Worm (Caenorhabditis elegans): ENCODE data around the gene E04F6.6.

The E04F6.6 gene

DNA sequence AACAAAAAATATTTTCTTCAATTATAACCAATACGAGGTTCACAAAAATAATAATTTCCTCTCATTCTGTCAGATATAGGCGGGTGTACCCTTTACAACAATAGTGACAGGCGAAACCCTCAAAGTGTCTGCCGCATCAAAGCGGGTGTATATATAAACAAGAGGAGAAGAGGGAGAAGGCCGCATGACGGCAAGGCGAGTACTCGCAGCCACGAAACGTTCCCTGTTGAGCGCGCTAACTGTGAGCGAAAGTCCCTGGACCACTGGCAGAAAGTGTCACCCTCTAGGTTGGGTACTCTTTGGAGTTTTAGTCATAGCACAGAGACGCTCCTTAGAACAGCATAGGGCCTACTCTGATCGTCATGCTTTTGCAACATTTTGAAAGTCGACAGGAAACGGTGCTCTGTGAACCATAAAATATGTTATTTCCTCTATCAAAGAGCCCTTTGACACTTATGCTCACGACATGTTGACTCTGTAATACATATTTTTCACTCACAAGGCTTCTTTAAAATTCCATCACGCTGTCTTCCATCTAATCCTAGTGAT, 760 bp upstream of the E04F6.6 start, which contains the start of gene pcrg-1 (continued):
- no peak for TF ChIP-seq unc-39 (tag; optimal IDR thresholded peaks at IDR 0.05)
- peak; percentile 66 for TF ChIP-seq zip-11 (GFP tag; IDR thresholded peaks at IDR 0.05)
- TF ChIP-seq madf-9 (GFP tag; conservative IDR thresholded peaks at IDR 0.05) = peak; percentile 80
- peak; percentile 12 to 56 for TF ChIP-seq hif-1 (tag; optimal IDR thresholded peaks at IDR 0.05)
- TF ChIP-seq zag-1 (tag; optimal IDR thresholded peaks at IDR 0.05) = no peak
- no peak for TF ChIP-seq zfp-2 (tag; optimal IDR thresholded peaks at IDR 0.05)
- TF ChIP-seq aly-2 (tag; optimal IDR thresholded peaks at IDR 0.05) = no peak
- no peak for TF ChIP-seq daf-12 (tag; optimal IDR thresholded peaks at IDR 0.05)
- TF ChIP-seq mdt-29 (GFP tag; IDR thresholded peaks at IDR 0.05) = peak; percentile 80
- peak; percentile 23 to 70; a peak in 1 of 4 replicates for TF ChIP-seq madf-5 (GFP tag; IDR thresholded peaks at IDR 0.05)
- peak; percentile 86 for TF ChIP-seq snpc-1.2 (GFP tag; IDR thresholded peaks at IDR 0.05)
- TF ChIP-seq D1046.2 (GFP tag; IDR thresholded peaks at IDR 0.05) = peak; percentile 90; the same call in 1 of the 2 replicates
- peak; percentile 12 for TF ChIP-seq gei-8 (GFP tag; optimal IDR thresholded peaks at IDR 0.05)
- no peak for TF ChIP-seq pqm-1 (tag; optimal IDR thresholded peaks at IDR 0.05)
- peak; percentile 95 for TF ChIP-seq snpc-4 (tag; optimal IDR thresholded peaks at IDR 0.05)
- peak; percentile 55; the same call in 1 of the 2 replicates for TF ChIP-seq F44E2.7 (GFP tag; IDR thresholded peaks at IDR 0.05)
- TF ChIP-seq lin-38 (GFP tag; IDR thresholded peaks at IDR 0.05) = peak; percentile 84
- peak; percentile 93 for TF ChIP-seq arid-1 (GFP tag; conservative IDR thresholded peaks at IDR 0.05)
- TF ChIP-seq Y105C5A.15 (GFP tag; IDR thresholded peaks at IDR 0.05) = peak; percentile 90
- peak; percentile 76 for TF ChIP-seq nhr-111 (GFP tag; optimal IDR thresholded peaks at IDR 0.05)
- TF ChIP-seq nhr-10 (tag; optimal IDR thresholded peaks at IDR 0.05) = no peak
- TF ChIP-seq nhr-76 (tag; optimal IDR thresholded peaks at IDR 0.05) = no peak
- peak; percentile 21 for TF ChIP-seq ZK337.2 (GFP tag; IDR thresholded peaks at IDR 0.05)
- TF ChIP-seq egl-27 (tag; optimal IDR thresholded peaks at IDR 0.05) = no peak
- TF ChIP-seq ceh-62 (tag; optimal IDR thresholded peaks at IDR 0.05) = no peak
- peak in 1 of 2 experiments; percentile 69 for TF ChIP-seq lsy-2 (tag; optimal IDR thresholded peaks at IDR 0.05)
- 0 out of 2 replicates have a peak, but pooled peaks have one; percentile 12 for TF ChIP-seq mxl-2 (GFP tag; conservative IDR thresholded peaks at IDR 0.05)
- peak; percentile 91 for TF ChIP-seq T26A8.4 (GFP tag; IDR thresholded peaks at IDR 0.05)
- TF ChIP-seq zfp-3 (GFP tag; conservative IDR thresholded peaks at IDR 0.05) = peak; percentile 51; the same call in 1 of the 2 replicates
- peak; percentile 72 for TF ChIP-seq F10B5.3 (tag; optimal IDR thresholded peaks at IDR 0.05)
- TF ChIP-seq sdz-12 (GFP tag; optimal IDR thresholded peaks at IDR 0.05) = no peak
- TF ChIP-seq hlh-11 (tag; optimal IDR thresholded peaks at IDR 0.05) = peak; percentile 74
- no peak for TF ChIP-seq nhr-28 (tag; optimal IDR thresholded peaks at IDR 0.05)
- peak; percentile 74 for TF ChIP-seq rbr-2 (tag; optimal IDR thresholded peaks at IDR 0.05)
- peak; percentile 35 for TF ChIP-seq T20F7.1 (GFP tag; optimal IDR thresholded peaks at IDR 0.05)
- no peak for TF ChIP-seq ama-1 (optimal IDR thresholded peaks at IDR 0.05)
- TF ChIP-seq F26F4.8 (GFP tag; conservative IDR thresholded peaks at IDR 0.05) = peak; percentile 95

DNA sequence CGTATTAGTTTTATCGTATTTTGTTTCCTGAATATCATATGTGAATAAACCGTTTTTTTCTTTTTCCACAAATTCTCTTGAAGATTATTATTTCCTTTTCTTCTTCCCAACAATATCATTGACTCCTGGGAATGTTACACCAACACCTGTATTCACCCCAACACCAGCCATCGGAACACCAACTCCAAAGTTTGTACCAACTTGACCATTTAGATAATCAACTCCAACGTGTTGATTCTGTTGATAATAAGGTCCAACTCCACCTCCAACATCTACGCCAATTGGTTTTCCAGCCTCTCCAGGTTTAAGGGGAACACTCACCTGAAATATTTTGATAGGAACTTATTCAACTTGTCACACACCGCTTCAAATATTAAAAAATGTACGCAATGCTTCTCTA, 1.9 kb downstream of the E04F6.6 start:
- TF ChIP-seq Y48G9A.11 (GFP tag; IDR thresholded peaks at IDR 0.05) (no peak), mep-1 (tag; optimal IDR thresholded peaks at IDR 0.05) (peak; percentile 29), lin-38 (GFP tag; IDR thresholded peaks at IDR 0.05) (peak; percentile 17; the same call in 1 of the 2 replicates), dmd-8 (GFP tag; IDR thresholded peaks at IDR 0.05) (0 out of 2 replicates have a peak, but pooled peaks have one; percentile 55), daf-16 (GFP tag; optimal IDR thresholded peaks at IDR 0.05) (no peak), daf-16 (tag; optimal IDR thresholded peaks at IDR 0.05) (peak; percentile 14), aha-1 (tag) (peak; percentile 95), ceh-44 (GFP tag; IDR thresholded peaks at IDR 0.05) (no peak)

Measured in whole organism, L4 larva.